Fruit fly (Drosophila melanogaster): ENCODE data around the gene CG1368.

CG1368 gene

dm6 chrX:14208426-14209208 lies 34.1 kb downstream of the CG1368 start (continued):
- TF ChIP-seq CG1024 (GFP tag; IDR thresholded peaks at IDR 0.05) (peak; percentile 55; the same call in 1 of the 2 replicates), CG14965 (GFP tag; optimal IDR thresholded peaks at IDR 0.05; ENCODE audit: borderline replicate concordance) (no peak), NfI (GFP tag; optimal IDR thresholded peaks at IDR 0.05) (peak; percentile 50), ro (GFP tag; IDR thresholded peaks at IDR 0.05) (no peak), pita (GFP tag; optimal IDR thresholded peaks at IDR 0.05) (no peak), lmd (GFP tag; IDR thresholded peaks at IDR 0.05) (peak; percentile 24), fru (optimal IDR thresholded peaks at IDR 0.05) (no peak), p53 (GFP tag; optimal IDR thresholded peaks at IDR 0.05) (no peak), Usf (GFP tag; optimal IDR thresholded peaks at IDR 0.05) (no peak), CG10209 (GFP tag; optimal IDR thresholded peaks at IDR 0.05) (peak; percentile 38), pho (GFP tag; optimal IDR thresholded peaks at IDR 0.05) (peak; percentile 4), slbo (GFP tag; IDR thresholded peaks at IDR 0.05) (peak; percentile 24; the same call in 1 of the 2 replicates), BtbVII (GFP tag; optimal IDR thresholded peaks at IDR 0.05) (peak; percentile 34), YL-1 (GFP tag; optimal IDR thresholded peaks at IDR 0.05) (peak; percentile 0), ems (GFP tag; optimal IDR thresholded peaks at IDR 0.05) (peak; percentile 47), Poxn (GFP tag; IDR thresholded peaks at IDR 0.05) (no peak), sens (GFP tag) (peak; percentile 93), CG6254 (GFP tag; optimal IDR thresholded peaks at IDR 0.05) (peak; percentile 67), CG31224 (GFP tag; IDR thresholded peaks at IDR 0.05) (no peak), CG4730 (GFP tag; IDR thresholded peaks at IDR 0.05) (no peak), HLHmδ (GFP tag; optimal IDR thresholded peaks at IDR 0.05) (peak; percentile 59), CG5180 (GFP tag; optimal IDR thresholded peaks at IDR 0.05) (peak; percentile 69), Atf6 (GFP tag; IDR thresholded peaks at IDR 0.05) (no peak), Kr (GFP tag; optimal IDR thresholded peaks at IDR 0.05) (no peak), crol (GFP tag; IDR thresholded peaks at IDR 0.05) (no peak), Sox100B (GFP tag; optimal IDR thresholded peaks at IDR 0.05) (peak; percentile 78), otp (GFP tag; IDR thresholded peaks at IDR 0.05) (peak; percentile 59; the same call in 2 of the 3 replicates), HHEX (GFP tag; optimal IDR thresholded peaks at IDR 0.05) (peak; percentile 48), CG3847 (GFP tag; IDR thresholded peaks at IDR 0.05) (no peak), CG2120 (GFP tag; optimal IDR thresholded peaks at IDR 0.05) (peak; percentile 29), CG10543 (GFP tag; optimal IDR thresholded peaks at IDR 0.05) (no peak), CG18599 (GFP tag; optimal IDR thresholded peaks at IDR 0.05) (peak; percentile 59), CG18764 (GFP tag; optimal IDR thresholded peaks at IDR 0.05) (peak; percentile 17), rib (GFP tag; IDR thresholded peaks at IDR 0.05) (no peak), wek (GFP tag; optimal IDR thresholded peaks at IDR 0.05) (no peak), CG7786 (GFP tag; optimal IDR thresholded peaks at IDR 0.05) (no peak), sr (GFP tag; IDR thresholded peaks at IDR 0.05) (no peak), vfl (GFP tag; optimal IDR thresholded peaks at IDR 0.05) (no peak), trh (GFP tag; optimal IDR thresholded peaks at IDR 0.05) (peak; percentile 13), bsh (GFP tag; optimal IDR thresholded peaks at IDR 0.05) (peak; percentile 39 to 82), Aef1 (GFP tag; IDR thresholded peaks at IDR 0.05) (no peak), CG1233 (GFP tag; optimal IDR thresholded peaks at IDR 0.05) (peak; percentile 63), tup (GFP tag; optimal IDR thresholded peaks at IDR 0.05) (no peak), gfzf (GFP tag; optimal IDR thresholded peaks at IDR 0.05) (no peak), CG17328 (GFP tag; IDR thresholded peaks at IDR 0.05) (peak; percentile 79), dan (GFP tag; IDR thresholded peaks at IDR 0.05) (no peak), pan (optimal IDR thresholded peaks at IDR 0.05) (no peak), pan (GFP tag; optimal IDR thresholded peaks at IDR 0.05 in 1 of 2, IDR thresholded peaks at IDR 0.05 in 1 of 2) (peak in 1 of 2 experiments; percentile 58), wor (GFP tag; IDR thresholded peaks at IDR 0.05) (peak; percentile 39; the same call in 1 of the 2 replicates), az2 (GFP tag; optimal IDR thresholded peaks at IDR 0.05) (peak; percentile 67)

Data from whole organism, embryonic.